In genomic region chrIV:10820114-10820513, ce11 we compare ENCODE assay signal across 1 worm cellular context.
A peak's percentile ranks its signal among the peaks of the same experiment; 100 is the strongest.
TF ChIP-seq lines count a peak whose summit lies in the region.

No protein-coding gene starts in this region.

TF ChIP-seq in whole organism, L4 larva, 104 proteins besides CTCF, POLR2A, EP300 and RAD21 (continued from another document):
- no peak for TF ChIP-seq ceh-82 (tag; optimal IDR thresholded peaks at IDR 0.05; lab: Kevin White, UChicago)
- TF ChIP-seq hmg-1.1 (GFP tag; IDR thresholded peaks at IDR 0.05; lab: Robert Waterston, UW) = 0 out of 2 replicates have a peak, but pooled peaks have one; percentile 22
- no peak for TF ChIP-seq zip-11 (GFP tag; IDR thresholded peaks at IDR 0.05; lab: Robert Waterston, UW)
- peak; percentile 34 for TF ChIP-seq pqm-1 (tag; optimal IDR thresholded peaks at IDR 0.05; lab: Kevin White, UChicago)
- TF ChIP-seq ceh-28 (tag; optimal IDR thresholded peaks at IDR 0.05; lab: Kevin White, UChicago) = no peak
TF ChIP-seq in whole organism, L4 larva: peak in this region for 10.
